Worm (Caenorhabditis elegans): ENCODE results near the gene Y54E2A.10.

- TF ChIP-seq unc-62 (GFP tag; optimal IDR thresholded peaks at IDR 0.05) (no peak), lin-13 (GFP tag; optimal IDR thresholded peaks at IDR 0.05) (no peak), F16B12.6 (tag; optimal IDR thresholded peaks at IDR 0.05) (no peak), ztf-4 (tag; optimal IDR thresholded peaks at IDR 0.05) (no peak), nhr-77 (tag; optimal IDR thresholded peaks at IDR 0.05) (no peak), efl-1 (optimal IDR thresholded peaks at IDR 0.05) (no peak), efl-1 (GFP tag; optimal IDR thresholded peaks at IDR 0.05 in 1 of 2) (no peak), unc-130 (tag; optimal IDR thresholded peaks at IDR 0.05) (no peak), vab-15 (tag; optimal IDR thresholded peaks at IDR 0.05) (no peak), tlp-1 (tag; optimal IDR thresholded peaks at IDR 0.05) (no peak)
Observed at ce11 chrII:14808686-14809085, 17.8 kb downstream of the Y54E2A.10 start, which contains the start of gene W01D2.6.
